Worm (Caenorhabditis elegans) whole organism, L1 larva: ENCODE measurements around the gene vti-1.

Source experiments
- C34B4.2 ChIP-seq: sonication (generic microtip); optimal IDR thresholded peaks from 2 replicates; lab custom pipeline; 2017; ENCODE audit warnings: mild to moderate bottlenecking, missing genetic modification characterization, missing compliant biosample characterization
- aha-1 ChIP-seq: fragments of 150-350 bp; optimal IDR thresholded peaks from 2 replicates; lab custom pipeline; 2014; ENCODE audit warnings: missing biosample characterization, missing genetic modification characterization
- ama-1 ChIP-seq: fragments of 150-350 bp; optimal IDR thresholded peaks from 2 replicates; lab custom pipeline; 2014
- blmp-1 ChIP-seq: fragments of 150-350 bp; optimal IDR thresholded peaks from 2 replicates; lab custom pipeline; 2014; ENCODE audit warnings: missing biosample characterization, missing genetic modification characterization
- ceh-8 ChIP-seq: fragments of 200-800 bp; sonication (Bioruptor generic); optimal IDR thresholded peaks from 2 replicates; lab custom pipeline; 2018; ENCODE audit warnings: mild to moderate bottlenecking, missing genetic modification characterization, moderate library complexity, missing compliant biosample characterization
- ceh-82 ChIP-seq, 3 experiments: fragments of 150-350 bp in 1 of 3; sonication (generic microtip) in 2 of 3; optimal IDR thresholded peaks; 2 replicates each; lab custom pipeline; 2014 to 2017; ENCODE audit warnings: missing biosample characterization in 3 of 3, missing genetic modification characterization in 3 of 3
- ceh-90 ChIP-seq: sonication (generic microtip); optimal IDR thresholded peaks from 2 replicates; lab custom pipeline; 2016; ENCODE audit warnings: missing genetic modification characterization, missing compliant biosample characterization
- ces-1 ChIP-seq: fragments of 150-350 bp; optimal IDR thresholded peaks from 2 replicates; lab custom pipeline; 2014; ENCODE audit warnings: missing biosample characterization, missing genetic modification reagents, missing genetic modification characterization
- dsc-1 ChIP-seq: sonication (generic microtip); optimal IDR thresholded peaks from 2 replicates; lab custom pipeline; 2016; ENCODE audit warnings: mild to moderate bottlenecking, missing genetic modification characterization, missing compliant biosample characterization
- efl-3 ChIP-seq: fragments of 200-800 bp; sonication (Bioruptor generic); optimal IDR thresholded peaks from 2 replicates; lab custom pipeline; 2018; ENCODE audit warnings: mild to moderate bottlenecking, missing genetic modification characterization, missing compliant biosample characterization
- egl-13 ChIP-seq: sonication (generic microtip); optimal IDR thresholded peaks from 2 replicates; lab custom pipeline; 2016; ENCODE audit warnings: missing genotype, missing genetic modification reagents, missing genetic modification characterization, missing compliant biosample characterization
- ets-5 ChIP-seq: fragments of 200-800 bp; sonication (Bioruptor generic); IDR thresholded peaks from 2 replicates; pipeline ENCODE4 v1.3.6; 2022; ENCODE audit warnings: missing genetic modification characterization, missing compliant biosample characterization
- hlh-4 ChIP-seq: sonication (generic microtip); optimal IDR thresholded peaks from 2 replicates; lab custom pipeline; 2016; ENCODE audit warnings: mild to moderate bottlenecking, missing genetic modification characterization, missing compliant biosample characterization
- irx-1 ChIP-seq: sonication (generic microtip); optimal IDR thresholded peaks from 2 replicates; lab custom pipeline; 2016; ENCODE audit warnings: missing genetic modification characterization, missing compliant biosample characterization
- lin-14 ChIP-seq: fragments of 200-800 bp; sonication (Bioruptor generic); optimal IDR thresholded peaks from 2 replicates; lab custom pipeline; 2018; ENCODE audit warnings: mild to moderate bottlenecking, missing genetic modification characterization, moderate library complexity, missing compliant biosample characterization
- lin-15B ChIP-seq: fragments of 150-350 bp; sonication (generic microtip); optimal IDR thresholded peaks from 3 replicates; lab custom pipeline; 2014; ENCODE audit warnings: missing biosample characterization, missing genetic modification characterization
- lin-35 ChIP-seq, 2 experiments: fragments of 150-350 bp; optimal IDR thresholded peaks; 2 replicates each; lab custom pipeline; 2014; ENCODE audit warnings: missing biosample characterization in 2 of 2, missing genetic modification characterization in 2 of 2, missing genetic modification reagents in 2 of 2
- lin-39 ChIP-seq: fragments of 150-350 bp; optimal IDR thresholded peaks from 2 replicates; lab custom pipeline; 2014; ENCODE audit warnings: missing biosample characterization, missing genetic modification reagents, missing genetic modification characterization
- lir-3 ChIP-seq: sonication (generic microtip); optimal IDR thresholded peaks from 2 replicates; lab custom pipeline; 2016; ENCODE audit warnings: mild to moderate bottlenecking, missing genetic modification characterization, moderate library complexity, missing compliant biosample characterization; ENCODE audit not compliant: poor library complexity
- mab-9 ChIP-seq: fragments of 200-800 bp; sonication (Bioruptor generic); IDR thresholded peaks from 2 replicates; pipeline ENCODE4 v1.3.6; 2022; ENCODE audit warnings: missing genetic modification reagents, missing genetic modification characterization, missing compliant biosample characterization
- mdl-1 ChIP-seq, 2 experiments: fragments of 150-350 bp; optimal IDR thresholded peaks; 2 replicates each; lab custom pipeline; 2014 to 2017; ENCODE audit warnings: missing biosample characterization in 2 of 2, missing genetic modification characterization in 2 of 2, inconsistent platforms in 1 of 2
- mef-2 ChIP-seq: fragments of 150-350 bp; optimal IDR thresholded peaks from 2 replicates; lab custom pipeline; 2014; ENCODE audit warnings: missing biosample characterization, missing genetic modification characterization
- nhr-12 ChIP-seq: sonication (generic microtip); optimal IDR thresholded peaks from 2 replicates; lab custom pipeline; 2017; ENCODE audit warnings: missing biosample characterization, missing genetic modification characterization
- nhr-237 ChIP-seq: fragments of 150-350 bp; optimal IDR thresholded peaks from 2 replicates; lab custom pipeline; 2014; ENCODE audit warnings: missing biosample characterization, missing genetic modification characterization
- nhr-28 ChIP-seq: fragments of 150-350 bp; optimal IDR thresholded peaks from 2 replicates; lab custom pipeline; 2014; ENCODE audit warnings: missing biosample characterization, missing genetic modification characterization
- nhr-47 ChIP-seq: sonication (generic microtip); optimal IDR thresholded peaks from 2 replicates; lab custom pipeline; 2016; ENCODE audit warnings: mild to moderate bottlenecking, missing genetic modification characterization, moderate library complexity, missing compliant biosample characterization
- nhr-71 ChIP-seq: sonication (generic microtip); optimal IDR thresholded peaks from 2 replicates; lab custom pipeline; 2016; ENCODE audit warnings: mild to moderate bottlenecking, missing genetic modification characterization, moderate library complexity, missing compliant biosample characterization
- pax-3 ChIP-seq: fragments of 200-800 bp; sonication (Bioruptor generic); optimal IDR thresholded peaks from 2 replicates; lab custom pipeline; 2018; ENCODE audit warnings: mild to moderate bottlenecking, missing genetic modification characterization, moderate library complexity, missing compliant biosample characterization
- pqm-1 ChIP-seq: sonication (generic microtip); optimal IDR thresholded peaks from 3 replicates; lab custom pipeline; 2017; ENCODE audit warnings: missing biosample characterization, missing genetic modification characterization
- snpc-4 ChIP-seq: fragments of 150-350 bp; optimal IDR thresholded peaks from 2 replicates; lab custom pipeline; 2014; ENCODE audit warnings: missing biosample characterization, missing genetic modification characterization
- snu-23 ChIP-seq: sonication (generic microtip); optimal IDR thresholded peaks from 2 replicates; lab custom pipeline; 2016; ENCODE audit warnings: missing genetic modification characterization, missing compliant biosample characterization
- sox-4 ChIP-seq: sonication (generic microtip); optimal IDR thresholded peaks from 2 replicates; lab custom pipeline; 2016; ENCODE audit warnings: missing genetic modification characterization, missing compliant biosample characterization
- sptf-1 ChIP-seq: fragments of 150-350 bp; optimal IDR thresholded peaks from 2 replicates; lab custom pipeline; 2014; ENCODE audit warnings: missing biosample characterization, missing genetic modification characterization
- swsn-7 ChIP-seq: sonication (generic microtip); optimal IDR thresholded peaks from 2 replicates; lab custom pipeline; 2016; ENCODE audit warnings: missing genetic modification characterization, missing compliant biosample characterization
- zip-4 ChIP-seq: fragments of 200-800 bp; sonication (Bioruptor generic); optimal IDR thresholded peaks from 2 replicates; lab custom pipeline; 2018; ENCODE audit warnings: mild to moderate bottlenecking, missing genetic modification characterization, moderate library complexity, missing compliant biosample characterization
- ztf-11 ChIP-seq, 2 experiments: sonication (generic microtip); optimal IDR thresholded peaks; 2 replicates each; lab custom pipeline; 2016 to 2017; ENCODE audit warnings: missing genetic modification characterization in 2 of 2, missing biosample characterization in 1 of 2, missing compliant biosample characterization in 1 of 2
- ztf-4 ChIP-seq: fragments of 150-350 bp; optimal IDR thresholded peaks from 2 replicates; lab custom pipeline; 2014; ENCODE audit warnings: missing biosample characterization, missing genetic modification characterization

vti-1 gene

DNA sequence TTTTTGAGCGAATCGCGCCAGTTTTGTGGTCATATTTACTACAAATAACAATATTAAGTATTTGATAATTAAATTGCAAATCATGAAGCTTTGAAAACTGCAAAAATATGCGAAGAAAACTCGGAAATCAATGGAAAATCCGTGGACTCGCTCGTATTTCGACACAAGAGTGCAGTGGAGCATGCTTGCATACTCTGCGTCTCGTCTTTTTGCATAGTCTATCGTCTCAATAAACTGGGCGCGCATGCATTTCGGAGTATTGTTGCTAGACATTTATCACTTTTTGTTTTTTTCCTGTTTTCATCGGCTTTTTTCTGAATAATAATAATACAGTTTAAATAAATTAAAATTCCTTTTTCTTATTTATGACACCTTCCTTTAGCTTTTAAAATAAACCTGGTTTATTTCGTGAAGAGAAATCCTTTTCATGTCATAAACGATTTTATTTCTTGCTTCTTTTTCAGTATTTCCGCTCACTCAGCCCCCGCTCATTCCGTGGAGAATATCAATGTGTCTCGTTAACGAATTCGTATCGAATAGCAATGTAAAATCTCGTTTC, 1.3 kb upstream of the vti-1 start, which contains the start of the genes mrps-7 and Y57G11C.3 (continued):
- TF ChIP-seq lin-39 (tag; lab: Kevin White, UChicago) = peak; percentile 89
- peak; percentile 84 for TF ChIP-seq ama-1
- peak; percentile 88 for TF ChIP-seq ceh-8 (GFP tag; lab: Kevin White, UChicago)
- TF ChIP-seq swsn-7 (tag; lab: Kevin White, UChicago) = peak; percentile 96
- peak; percentile 13 for TF ChIP-seq pqm-1 (tag; lab: Kevin White, UChicago)
- peak; percentile 70 for TF ChIP-seq ztf-4 (tag; lab: Kevin White, UChicago)
- peak; percentile 82 for TF ChIP-seq mab-9 (GFP tag; lab: Robert Waterston, UW)
- TF ChIP-seq nhr-71 (tag; lab: Kevin White, UChicago) = peak; percentile 97
- peak; percentile 71 for TF ChIP-seq aha-1
- peak; percentile 89 for TF ChIP-seq snpc-4 (tag; lab: Kevin White, UChicago)
- TF ChIP-seq irx-1 (tag; lab: Kevin White, UChicago) = peak; percentile 89
- TF ChIP-seq ces-1 (GFP tag; lab: Kevin White, UChicago) = no peak
- TF ChIP-seq sox-4 (tag; lab: Kevin White, UChicago) = peak; percentile 71
- no peak for TF ChIP-seq nhr-28 (tag; lab: Kevin White, UChicago)
- TF ChIP-seq C34B4.2 (tag; lab: Kevin White, UChicago) = peak; percentile 54
- TF ChIP-seq mdl-1 (tag; optimal IDR thresholded peaks at IDR 0.05; lab: Kevin White, UChicago) = peak in 1 of 2 experiments; percentile 93
- peak; percentile 97 for TF ChIP-seq snu-23 (GFP tag; lab: Kevin White, UChicago)
- TF ChIP-seq ztf-11 (tag; optimal IDR thresholded peaks at IDR 0.05; lab: Kevin White, UChicago) = peak in 1 of 2 experiments; percentile 72
- TF ChIP-seq lin-35 (GFP tag; optimal IDR thresholded peaks at IDR 0.05; lab: Kevin White, UChicago) = peak; percentile 89 to 94
- peak; percentile 83 for TF ChIP-seq egl-13
- no peak for TF ChIP-seq ets-5 (GFP tag; lab: Robert Waterston, UW)
- peak; percentile 50 for TF ChIP-seq ceh-90
- TF ChIP-seq nhr-237 = peak; percentile 91
- peak; percentile 97 for TF ChIP-seq nhr-47 (tag; lab: Kevin White, UChicago)
- peak; percentile 82 for TF ChIP-seq mef-2 (tag; lab: Kevin White, UChicago)
- TF ChIP-seq pax-3 (tag; lab: Kevin White, UChicago) = peak; percentile 87
- no peak for TF ChIP-seq efl-3 (GFP tag; lab: Kevin White, UChicago)
- peak; percentile 92 for TF ChIP-seq zip-4 (GFP tag; lab: Kevin White, UChicago)
- TF ChIP-seq nhr-12 (tag; lab: Kevin White, UChicago) = peak; percentile 33
- TF ChIP-seq ceh-82 (tag; optimal IDR thresholded peaks at IDR 0.05; lab: Kevin White, UChicago) = peak; percentile 95 to 98 (median 98)
- TF ChIP-seq hlh-4 = no peak
- TF ChIP-seq lin-14 (GFP tag; lab: Kevin White, UChicago) = peak; percentile 96
- TF ChIP-seq lin-15B (tag; lab: Kevin White, UChicago) = peak; percentile 97

ce11 chrIV:14765336-14765735, 1.1 kb downstream of the vti-1 start, which contains the start of gene Y57G11C.5:
TSS of gene Y57G11C.5 (minus strand) at chrIV:14765436.
- TF ChIP-seq blmp-1 (no peak), lir-3 (tag; lab: Kevin White, UChicago) (no peak), sptf-1 (tag; lab: Kevin White, UChicago) (no peak), dsc-1 (tag; lab: Kevin White, UChicago) (no peak)

- no peak for TF ChIP-seq dsc-1 (tag; lab: Kevin White, UChicago)
Measured at ce11 chrIV:14764719-14765173, 1.7 kb downstream of the vti-1 start.
